Worm (Caenorhabditis elegans): ENCODE data around the gene F18E3.13.

Gene F18E3.13

ce11 chrV:7434805-7435363 is 18.9 kb downstream of the F18E3.13 start:
- no peak for TF ChIP-seq ztf-11 (tag; optimal IDR thresholded peaks at IDR 0.05)
- no peak for TF ChIP-seq fos-1 (tag; optimal IDR thresholded peaks at IDR 0.05)
- no peak for TF ChIP-seq nhr-28 (tag; optimal IDR thresholded peaks at IDR 0.05)
- TF ChIP-seq aly-2 (tag; optimal IDR thresholded peaks at IDR 0.05) = no peak
- TF ChIP-seq sea-2 (GFP tag; optimal IDR thresholded peaks at IDR 0.05) = no peak
- no peak for TF ChIP-seq mml-1 (tag; optimal IDR thresholded peaks at IDR 0.05)
- peak; percentile 91 for TF ChIP-seq pqm-1 (tag; optimal IDR thresholded peaks at IDR 0.05)
- peak; percentile 50 for TF ChIP-seq nfya-1 (tag; optimal IDR thresholded peaks at IDR 0.05; ENCODE audit: insufficient read depth)
- peak; percentile 76 for TF ChIP-seq mdl-1 (tag; optimal IDR thresholded peaks at IDR 0.05)
- peak; percentile 9 for TF ChIP-seq lin-15B (tag; optimal IDR thresholded peaks at IDR 0.05)
- TF ChIP-seq lsy-12 (tag; optimal IDR thresholded peaks at IDR 0.05) = no peak
- TF ChIP-seq nhr-76 (tag; optimal IDR thresholded peaks at IDR 0.05) = no peak
- no peak for TF ChIP-seq nhr-237 (tag; optimal IDR thresholded peaks at IDR 0.05)
- TF ChIP-seq elt-3 (tag; optimal IDR thresholded peaks at IDR 0.05) = no peak
- TF ChIP-seq ama-1 (optimal IDR thresholded peaks at IDR 0.05) = peak; percentile 42
- TF ChIP-seq fkh-10 (GFP tag; optimal IDR thresholded peaks at IDR 0.05) = peak; percentile 40
- no peak for TF ChIP-seq unc-39 (tag; optimal IDR thresholded peaks at IDR 0.05)
- no peak for TF ChIP-seq zag-1 (tag; optimal IDR thresholded peaks at IDR 0.05)
- TF ChIP-seq nhr-25 (tag; optimal IDR thresholded peaks at IDR 0.05) = no peak
- no peak for TF ChIP-seq ceh-28 (tag; optimal IDR thresholded peaks at IDR 0.05)
- no peak for TF ChIP-seq eor-1 (tag; optimal IDR thresholded peaks at IDR 0.05)
- no peak for TF ChIP-seq fkh-2 (tag; optimal IDR thresholded peaks at IDR 0.05)
- TF ChIP-seq ceh-9 (tag; optimal IDR thresholded peaks at IDR 0.05) = no peak
- peak; percentile 74 for TF ChIP-seq elt-2 (tag; optimal IDR thresholded peaks at IDR 0.05)
- TF ChIP-seq tbx-2 (tag; optimal IDR thresholded peaks at IDR 0.05) = no peak
- no peak for TF ChIP-seq nhr-11 (tag; optimal IDR thresholded peaks at IDR 0.05)
- no peak for TF ChIP-seq nhr-12 (tag; optimal IDR thresholded peaks at IDR 0.05)
- no peak for TF ChIP-seq nhr-23 (tag; optimal IDR thresholded peaks at IDR 0.05)
- TF ChIP-seq skn-1 (tag; optimal IDR thresholded peaks at IDR 0.05) = peak; percentile 62
- TF ChIP-seq egl-5 (tag; optimal IDR thresholded peaks at IDR 0.05) = peak; percentile 69
- peak; percentile 60 for TF ChIP-seq pha-4 (tag; optimal IDR thresholded peaks at IDR 0.05)
- TF ChIP-seq ZK546.5 (tag; optimal IDR thresholded peaks at IDR 0.05) = no peak
- TF ChIP-seq jun-1 (tag; optimal IDR thresholded peaks at IDR 0.05) = no peak
- TF ChIP-seq unc-62 (GFP tag; optimal IDR thresholded peaks at IDR 0.05) = no peak
- no peak for TF ChIP-seq ztf-4 (tag; optimal IDR thresholded peaks at IDR 0.05)
- no peak for TF ChIP-seq ceh-16 (tag; optimal IDR thresholded peaks at IDR 0.05)
- no peak for TF ChIP-seq nhr-43 (tag; optimal IDR thresholded peaks at IDR 0.05; ENCODE audit: poor library complexity, severe bottlenecking)
- peak; percentile 21 for TF ChIP-seq snpc-4 (tag; optimal IDR thresholded peaks at IDR 0.05)
- TF ChIP-seq lin-39 (tag; optimal IDR thresholded peaks at IDR 0.05) = peak; percentile 51
- no peak for TF ChIP-seq ceh-82 (tag; optimal IDR thresholded peaks at IDR 0.05)
- no peak for TF ChIP-seq daf-12 (tag; optimal IDR thresholded peaks at IDR 0.05)
- TF ChIP-seq nhr-67 (tag; optimal IDR thresholded peaks at IDR 0.05) = no peak
- no peak for TF ChIP-seq egl-27 (tag; optimal IDR thresholded peaks at IDR 0.05)
- peak; percentile 27 for TF ChIP-seq hmg-11 (tag; optimal IDR thresholded peaks at IDR 0.05)
- TF ChIP-seq nhr-77 (tag; optimal IDR thresholded peaks at IDR 0.05) = no peak
- TF ChIP-seq elt-1 (tag; optimal IDR thresholded peaks at IDR 0.05) = peak; percentile 4
- TF ChIP-seq R02D3.7 (tag; optimal IDR thresholded peaks at IDR 0.05) = no peak

Data from whole organism, L3 larva.